Fruit fly (Drosophila melanogaster) whole organism, embryonic: Measurements from ENCODE around the gene CG43251.

Experiments
- Atf-2 ChIP-seq: fragments of 200-800 bp; sonication (Bioruptor generic); optimal IDR thresholded peaks from 2 replicates; lab custom pipeline; 2016; ENCODE audit warnings: missing biosample characterization, missing genetic modification characterization
- Atf6 ChIP-seq: fragments of 200-800 bp; sonication (Bioruptor generic); IDR thresholded peaks from 2 replicates; pipeline ENCODE4 v1.3.6; 2022; ENCODE audit warnings: missing biosample characterization, missing genetic modification characterization
- CG10209 ChIP-seq: fragments of 200-800 bp; sonication (Bioruptor generic); optimal IDR thresholded peaks from 3 replicates; lab custom pipeline; 2017; ENCODE audit warnings: missing biosample characterization, mild to moderate bottlenecking, missing genetic modification characterization, missing genetic modification reagents
- CG1233 ChIP-seq: fragments of 200-800 bp; sonication (Bioruptor generic); optimal IDR thresholded peaks from 4 replicates; lab custom pipeline; 2018; ENCODE audit warnings: missing biosample characterization, mild to moderate bottlenecking, missing genetic modification characterization
- CG12391 ChIP-seq: fragments of 200-800 bp; sonication (Bioruptor generic); optimal IDR thresholded peaks from 3 replicates; lab custom pipeline; 2018; ENCODE audit warnings: missing biosample characterization, mild to moderate bottlenecking, missing genetic modification characterization, moderate library complexity
- CG15011 ChIP-seq: fragments of 200-800 bp; sonication (Bioruptor generic); optimal IDR thresholded peaks from 3 replicates; lab custom pipeline; 2018; ENCODE audit warnings: missing biosample characterization, mild to moderate bottlenecking, missing genetic modification characterization
- CG15269 ChIP-seq: fragments of 200-800 bp; sonication (Bioruptor generic); optimal IDR thresholded peaks from 2 replicates; lab custom pipeline; 2018; ENCODE audit warnings: missing biosample characterization, mild to moderate bottlenecking, missing genetic modification characterization, moderate library complexity
- CG2202 ChIP-seq: fragments of 200-800 bp; sonication (Bioruptor generic); optimal IDR thresholded peaks from 2 replicates; lab custom pipeline; 2018; ENCODE audit warnings: missing biosample characterization, mild to moderate bottlenecking, missing genetic modification characterization
- CG2678 ChIP-seq: fragments of 200-800 bp; sonication (Bioruptor generic); optimal IDR thresholded peaks from 3 replicates; lab custom pipeline; 2019; ENCODE audit warnings: missing biosample characterization, mild to moderate bottlenecking, missing genetic modification characterization, moderate library complexity
- CG31441 ChIP-seq: fragments of 200-800 bp; sonication (Bioruptor generic); IDR thresholded peaks from 2 replicates; pipeline ENCODE4 v1.3.6; 2022; ENCODE audit warnings: missing biosample characterization, missing genetic modification characterization
- CG32767 ChIP-seq: fragments of 200-800 bp; sonication (Bioruptor generic); IDR thresholded peaks from 2 replicates; pipeline ENCODE4 v1.3.6; 2022; ENCODE audit warnings: missing biosample characterization, missing genetic modification characterization
- CG34376 ChIP-seq: fragments of 200-800 bp; sonication (Bioruptor generic); optimal IDR thresholded peaks from 2 replicates; lab custom pipeline; 2018; ENCODE audit warnings: missing biosample characterization, mild to moderate bottlenecking, missing genetic modification characterization
- CG3726 ChIP-seq: fragments of 200-800 bp; sonication (Bioruptor generic); IDR thresholded peaks from 3 replicates; pipeline ENCODE4, ENCODE4 v1.3.6; 2022; ENCODE audit warnings: missing biosample characterization, missing genetic modification characterization
- CG4617 ChIP-seq: fragments of 200-800 bp; sonication (Bioruptor generic); optimal IDR thresholded peaks from 3 replicates; lab custom pipeline; 2016; ENCODE audit warnings: missing biosample characterization, missing genetic modification characterization, borderline replicate concordance
- CG6254 ChIP-seq: fragments of 200-800 bp; sonication (Bioruptor generic); optimal IDR thresholded peaks from 3 replicates; lab custom pipeline; 2017; ENCODE audit warnings: mild to moderate bottlenecking, missing biosample characterization, missing genetic modification reagents, missing genetic modification characterization
- CG7556 ChIP-seq: fragments of 200-800 bp; sonication (Bioruptor generic); optimal IDR thresholded peaks from 2 replicates; lab custom pipeline; 2017; ENCODE audit warnings: missing biosample characterization, mild to moderate bottlenecking, missing genetic modification characterization
- CG7745 ChIP-seq: fragments of 200-800 bp; sonication (Bioruptor generic); optimal IDR thresholded peaks from 2 replicates; lab custom pipeline; 2018; ENCODE audit warnings: missing biosample characterization, mild to moderate bottlenecking, missing genetic modification characterization, moderate library complexity
- CG8765 ChIP-seq: fragments of 200-800 bp; sonication (Bioruptor generic); IDR thresholded peaks from 2 replicates; pipeline ENCODE4 v1.3.6; 2022; ENCODE audit warnings: missing biosample characterization, missing genetic modification characterization
- CG9609 ChIP-seq: fragments of 200-800 bp; sonication (Bioruptor generic); optimal IDR thresholded peaks from 3 replicates; lab custom pipeline; 2016; ENCODE audit warnings: missing biosample characterization, missing genetic modification characterization
- CG9932 ChIP-seq: fragments of 200-800 bp; sonication (Bioruptor generic); IDR thresholded peaks from 2 replicates; pipeline ENCODE4 v1.3.6; 2022; ENCODE audit warnings: missing biosample characterization, missing genetic modification characterization
- Dfd ChIP-seq, 2 experiments: fragments of >200 bp; optimal IDR thresholded peaks; 2 replicates each; lab custom pipeline; 2017; ENCODE audit warnings: missing biosample characterization in 2 of 2, missing genetic modification characterization in 2 of 2
- Dip2 ChIP-seq: fragments of 200-800 bp; sonication (Bioruptor generic); IDR thresholded peaks from 2 replicates; pipeline ENCODE4 v1.3.6; 2022; ENCODE audit warnings: missing biosample characterization, missing genetic modification characterization
- ERR ChIP-seq: fragments of 200-800 bp; sonication (Bioruptor generic); optimal IDR thresholded peaks from 2 replicates; lab custom pipeline; 2016; ENCODE audit warnings: missing biosample characterization, missing genetic modification characterization
- GATAe ChIP-seq: fragments of 200-800 bp; sonication (Bioruptor generic); conservative IDR thresholded peaks from 2 replicates; pipeline ENCODE4 v1.3.6; 2022; ENCODE audit warnings: missing biosample characterization, missing genetic modification characterization
- HLH3B ChIP-seq: fragments of 200-800 bp; sonication (Bioruptor generic); IDR thresholded peaks from 2 replicates; pipeline ENCODE4 v1.3.6; 2022; ENCODE audit warnings: missing biosample characterization, missing genetic modification characterization
- Mrtf ChIP-seq: fragments of 200-800 bp; sonication (Bioruptor generic); IDR thresholded peaks from 3 replicates; pipeline ENCODE4 v1.3.6; 2022; ENCODE audit warnings: missing biosample characterization, missing genetic modification characterization
- NfI ChIP-seq: fragments of 200-800 bp; sonication (Bioruptor generic); optimal IDR thresholded peaks from 3 replicates; lab custom pipeline; 2018; ENCODE audit warnings: missing biosample characterization, mild to moderate bottlenecking, missing genetic modification characterization, moderate library complexity
- Oaz ChIP-seq: fragments of 200-800 bp; sonication (Bioruptor generic); IDR thresholded peaks from 2 replicates; pipeline ENCODE4 v1.3.6; 2022; ENCODE audit warnings: missing biosample characterization, missing genetic modification characterization
- Pdp1 ChIP-seq, 2 experiments: fragments of 200-800 bp; sonication (Bioruptor generic); optimal IDR thresholded peaks; 3 replicates each; lab custom pipeline; 2016; ENCODE audit warnings: missing biosample characterization in 2 of 2, missing genetic modification characterization in 2 of 2, mild to moderate bottlenecking in 1 of 2, moderate library complexity in 1 of 2
- Sry-β ChIP-seq: fragments of 200-800 bp; sonication (Bioruptor generic); optimal IDR thresholded peaks from 2 replicates; lab custom pipeline; 2018; ENCODE audit warnings: missing biosample characterization, mild to moderate bottlenecking, missing genetic modification characterization, moderate library complexity
- Usf ChIP-seq: fragments of 200-800 bp; sonication (Bioruptor generic); optimal IDR thresholded peaks from 2 replicates; lab custom pipeline; 2017; ENCODE audit warnings: missing genotype, missing biosample characterization, missing genetic modification characterization
- ato ChIP-seq: fragments of 200-800 bp; sonication (Bioruptor generic); IDR thresholded peaks from 2 replicates; pipeline ENCODE4 v1.3.6; 2022; ENCODE audit warnings: missing biosample characterization, missing genetic modification characterization; ENCODE audit not compliant: partially characterized antibody
- cg ChIP-seq: fragments of 200-800 bp; sonication (Bioruptor generic); optimal IDR thresholded peaks from 3 replicates; lab custom pipeline; 2019; ENCODE audit warnings: missing biosample characterization, mild to moderate bottlenecking, missing genetic modification characterization, moderate library complexity
- chm ChIP-seq: fragments of 200-800 bp; sonication (Bioruptor generic); IDR thresholded peaks from 2 replicates; pipeline ENCODE4 v1.3.6; 2022; ENCODE audit warnings: missing biosample characterization, missing genetic modification characterization
- croc ChIP-seq: fragments of 200-800 bp; sonication (Bioruptor generic); conservative IDR thresholded peaks from 3 replicates; pipeline ENCODE4 v1.3.6; 2022; ENCODE audit warnings: missing biosample characterization, missing genetic modification characterization
- eve ChIP-seq, 2 experiments: fragments of >200 bp; optimal IDR thresholded peaks; 2 replicates each; lab custom pipeline; 2017; ENCODE audit warnings: missing biosample characterization in 2 of 2, missing genetic modification characterization in 2 of 2
- fru ChIP-seq: fragments of >200 bp; optimal IDR thresholded peaks from 2 replicates; lab custom pipeline; 2017
- gfzf ChIP-seq: fragments of 200-800 bp; sonication (Bioruptor generic); optimal IDR thresholded peaks from 2 replicates; lab custom pipeline; 2016; ENCODE audit warnings: missing biosample characterization, mild to moderate bottlenecking, missing genetic modification characterization, moderate library complexity
- gro ChIP-seq: fragments of 200-800 bp; sonication (Bioruptor generic); optimal IDR thresholded peaks from 2 replicates; lab custom pipeline; 2016; ENCODE audit warnings: missing biosample characterization, missing genetic modification characterization
- ham ChIP-seq: fragments of 200-800 bp; sonication (Bioruptor generic); IDR thresholded peaks from 2 replicates; pipeline ENCODE4 v1.3.6; 2022; ENCODE audit warnings: missing biosample characterization, missing genetic modification characterization
- jing ChIP-seq: fragments of 200-800 bp; sonication (Bioruptor generic); optimal IDR thresholded peaks from 2 replicates; lab custom pipeline; 2018; ENCODE audit warnings: missing biosample characterization, mild to moderate bottlenecking, missing genetic modification characterization
- lbe ChIP-seq: fragments of 200-800 bp; sonication (Bioruptor generic); optimal IDR thresholded peaks from 2 replicates; lab custom pipeline; 2016; ENCODE audit warnings: missing biosample characterization, mild to moderate bottlenecking, missing genetic modification characterization
- p53 ChIP-seq: fragments of 200-800 bp; sonication (Bioruptor generic); optimal IDR thresholded peaks from 2 replicates; lab custom pipeline; 2016; ENCODE audit warnings: missing biosample characterization, missing genetic modification characterization
- phol ChIP-seq: fragments of 200-800 bp; sonication (Bioruptor generic); optimal IDR thresholded peaks from 3 replicates; lab custom pipeline; 2018; ENCODE audit warnings: missing biosample characterization, mild to moderate bottlenecking, missing genetic modification characterization, moderate library complexity
- pnt ChIP-seq: fragments of 200-800 bp; sonication (Bioruptor generic); optimal IDR thresholded peaks from 3 replicates; lab custom pipeline; 2016; ENCODE audit warnings: missing biosample characterization, missing genetic modification characterization
- prd ChIP-seq, 3 experiments: fragments of >200 bp in 2 of 3; fragments of 200-800 bp in 1 of 3; sonication (Bioruptor generic) in 1 of 3; optimal IDR thresholded peaks in 2 of 3; IDR thresholded peaks in 1 of 3; 2 replicates in 2 of 3; 3 replicates in 1 of 3; pipeline versions ENCODE4 v1.3.6 to Lab custom; 2017 to 2022; ENCODE audit warnings: missing biosample characterization in 1 of 3, missing genetic modification characterization in 1 of 3
- ranshi ChIP-seq: fragments of 200-800 bp; sonication (Bioruptor generic); IDR thresholded peaks from 2 replicates; pipeline ENCODE4 v1.3.6; 2022; ENCODE audit warnings: missing biosample characterization, missing genetic modification characterization
- yki ChIP-seq: fragments of >200 bp; optimal IDR thresholded peaks from 3 replicates; lab custom pipeline; 2018
- zfh2 ChIP-seq: fragments of 200-800 bp; sonication (Bioruptor generic); optimal IDR thresholded peaks from 2 replicates; lab custom pipeline; 2016; ENCODE audit warnings: missing biosample characterization, missing genetic modification characterization

CG43251 gene

dm6 chr3L:20771891-20772646 lies 13.4 kb downstream of the CG43251 start (continued):
- peak; percentile 67 for TF ChIP-seq CG1233
- TF ChIP-seq zfh2 (GFP tag; lab: Kevin White, UChicago), result peak; percentile 64
- no peak for TF ChIP-seq yki (lab: Kevin White, UChicago)
- TF ChIP-seq CG32767 (GFP tag; lab: Robert Waterston, UW), result peak; percentile 73
- peak; percentile 48 for TF ChIP-seq CG2202
- TF ChIP-seq gro (GFP tag; lab: Kevin White, UChicago), result peak; percentile 69
- peak; percentile 40 for TF ChIP-seq Atf-2 (GFP tag; lab: Kevin White, UChicago)
- TF ChIP-seq lbe (GFP tag; lab: Kevin White, UChicago), result peak; percentile 49
- TF ChIP-seq CG10209 (GFP tag; lab: Kevin White, UChicago), result peak; percentile 77
- TF ChIP-seq jing (GFP tag; lab: Kevin White, UChicago), result peak; percentile 53
- no peak for TF ChIP-seq GATAe (GFP tag; lab: Robert Waterston, UW)
- peak; percentile 75 to 78 for TF ChIP-seq Pdp1 (GFP tag; optimal IDR thresholded peaks at IDR 0.05; lab: Kevin White, UChicago)
- peak; percentile 76 for TF ChIP-seq NfI (GFP tag; lab: Kevin White, UChicago)
- TF ChIP-seq croc, result 0 out of 3 replicates have a peak, but pooled peaks have one; percentile 13
- no peak for TF ChIP-seq gfzf (GFP tag; lab: Kevin White, UChicago)
- peak; percentile 81 for TF ChIP-seq ranshi
- TF ChIP-seq ERR (GFP tag; lab: Kevin White, UChicago), result peak; percentile 44
- peak; percentile 97 for TF ChIP-seq Sry-β
- TF ChIP-seq Mrtf (GFP tag; lab: Robert Waterston, UW), result peak; percentile 57; the same call in 1 of the 3 replicates
- peak; percentile 84 for TF ChIP-seq CG12391 (tag; lab: Kevin White, UChicago)
- peak; percentile 59; the same call in 1 of the 2 replicates for TF ChIP-seq Oaz
- no peak for TF ChIP-seq Dip2 (GFP tag; lab: Robert Waterston, UW)
- no peak for TF ChIP-seq fru (lab: Kevin White, UChicago)
- no peak for TF ChIP-seq phol
- TF ChIP-seq Atf6 (GFP tag; lab: Robert Waterston, UW), result peak; percentile 80
- TF ChIP-seq CG31441 (GFP tag; lab: Robert Waterston, UW), result peak; percentile 81
- TF ChIP-seq cg (GFP tag; lab: Kevin White, UChicago), result peak; percentile 74
- TF ChIP-seq CG34376 (GFP tag; lab: Kevin White, UChicago), result peak; percentile 43
- TF ChIP-seq CG3726 (GFP tag; lab: Robert Waterston, UW), result 0 out of 3 replicates have a peak, but pooled peaks have one; percentile 11
- TF ChIP-seq CG15269 (tag; lab: Kevin White, UChicago), result peak; percentile 78
- peak; percentile 67; the same call in 1 of the 2 replicates for TF ChIP-seq HLH3B
- TF ChIP-seq pnt (GFP tag; lab: Kevin White, UChicago), result peak; percentile 30
- TF ChIP-seq Dfd (GFP tag; optimal IDR thresholded peaks at IDR 0.05; lab: Kevin White, UChicago), result no peak
- TF ChIP-seq ham (GFP tag; lab: Robert Waterston, UW), result no peak
- TF ChIP-seq CG7556, result peak; percentile 82
- no peak for TF ChIP-seq CG8765 (GFP tag; lab: Robert Waterston, UW)
- TF ChIP-seq CG7745 (tag; lab: Kevin White, UChicago), result no peak
- no peak for TF ChIP-seq eve (GFP tag; optimal IDR thresholded peaks at IDR 0.05; lab: Kevin White, UChicago)
- no peak for TF ChIP-seq prd (optimal IDR thresholded peaks at IDR 0.05; lab: Kevin White, UChicago)
- TF ChIP-seq prd (GFP tag; IDR thresholded peaks at IDR 0.05; lab: Robert Waterston, UW), result peak; percentile 82
- peak; percentile 80 for TF ChIP-seq CG6254 (GFP tag; lab: Kevin White, UChicago)
- no peak for TF ChIP-seq p53 (GFP tag; lab: Kevin White, UChicago)
- peak; percentile 52 for TF ChIP-seq CG4617
- TF ChIP-seq Usf (GFP tag; lab: Kevin White, UChicago), result peak; percentile 40
- peak; percentile 58 for TF ChIP-seq CG9609 (GFP tag; lab: Kevin White, UChicago)
- no peak for TF ChIP-seq ato (GFP tag; lab: Robert Waterston, UW)
- peak; percentile 69 for TF ChIP-seq CG9932
- peak; percentile 86 for TF ChIP-seq chm
- TF ChIP-seq CG2678, result peak; percentile 84
- TF ChIP-seq CG15011 (GFP tag; lab: Kevin White, UChicago), result peak; percentile 37
